Fruit fly (Drosophila melanogaster) whole organism, adult: Measurements from ENCODE around the gene CG31099.
A peak's percentile ranks its signal among the peaks of the same experiment; 100 is the strongest.

Experiments
- CG11617 ChIP-seq: fragments of 200-800 bp; sonication (Bioruptor generic); optimal IDR thresholded peaks from 2 replicates; lab custom pipeline; 2017; ENCODE audit warnings: mild to moderate bottlenecking, missing biosample characterization, missing genetic modification reagents, missing genetic modification characterization
- CG12768 ChIP-seq: fragments of 200-800 bp; sonication (Bioruptor generic); optimal IDR thresholded peaks from 2 replicates; lab custom pipeline; 2017; ENCODE audit warnings: missing biosample characterization, missing genetic modification characterization, mild to moderate bottlenecking, moderate library complexity, missing genetic modification reagents
- CG14711 ChIP-seq: fragments of 200-800 bp; sonication (Bioruptor generic); optimal IDR thresholded peaks from 2 replicates; lab custom pipeline; 2018; ENCODE audit warnings: missing biosample characterization, mild to moderate bottlenecking, missing genetic modification characterization, moderate library complexity
- CG1620 ChIP-seq: fragments of 200-800 bp; sonication (Bioruptor generic); optimal IDR thresholded peaks from 2 replicates; lab custom pipeline; 2016; ENCODE audit warnings: missing biosample characterization, missing genetic modification characterization
- CG33017 ChIP-seq: fragments of 200-800 bp; sonication (Bioruptor generic); optimal IDR thresholded peaks from 2 replicates; lab custom pipeline; 2018; ENCODE audit warnings: missing biosample characterization, mild to moderate bottlenecking, missing genetic modification characterization, moderate library complexity
- CG5204 ChIP-seq: fragments of 200-800 bp; sonication (Bioruptor generic); optimal IDR thresholded peaks from 2 replicates; lab custom pipeline; 2016; ENCODE audit warnings: missing biosample characterization, missing genetic modification characterization
- CG7045 ChIP-seq: fragments of 200-800 bp; sonication (Bioruptor generic); optimal IDR thresholded peaks from 2 replicates; lab custom pipeline; 2017; ENCODE audit warnings: missing biosample characterization, mild to moderate bottlenecking, missing genetic modification characterization
- CG7101 ChIP-seq: fragments of 200-800 bp; sonication (Bioruptor generic); optimal IDR thresholded peaks from 2 replicates; lab custom pipeline; 2018; ENCODE audit warnings: missing biosample characterization, mild to moderate bottlenecking, missing genetic modification characterization, moderate library complexity
- Clk ChIP-seq: fragments of 200-800 bp; sonication (Bioruptor generic); optimal IDR thresholded peaks from 2 replicates; lab custom pipeline; 2017; ENCODE audit warnings: missing biosample characterization, missing genetic modification characterization
- Crg-1 ChIP-seq: fragments of 200-800 bp; sonication (Bioruptor generic); optimal IDR thresholded peaks from 2 replicates; lab custom pipeline; 2016; ENCODE audit warnings: missing biosample characterization, missing genetic modification characterization
- Hr96 ChIP-seq: fragments of 200-800 bp; sonication (Bioruptor generic); optimal IDR thresholded peaks from 2 replicates; lab custom pipeline; 2016; ENCODE audit warnings: missing biosample characterization, missing genetic modification characterization
- Mnt ChIP-seq: fragments of 200-800 bp; sonication (Bioruptor generic); optimal IDR thresholded peaks from 2 replicates; lab custom pipeline; 2016; ENCODE audit warnings: missing biosample characterization, mild to moderate bottlenecking, missing genetic modification characterization
- bab1 ChIP-seq: fragments of 200-800 bp; sonication (Bioruptor generic); optimal IDR thresholded peaks from 3 replicates; lab custom pipeline; 2019; ENCODE audit warnings: missing biosample characterization, mild to moderate bottlenecking, missing genetic modification characterization, moderate library complexity
- cic ChIP-seq: fragments of 200-800 bp; sonication (Bioruptor generic); optimal IDR thresholded peaks from 2 replicates; lab custom pipeline; 2017; ENCODE audit warnings: missing biosample characterization, mild to moderate bottlenecking, missing genetic modification characterization, moderate library complexity
- cnc ChIP-seq, 2 experiments: fragments of >200 bp; optimal IDR thresholded peaks; 2 replicates each; lab custom pipeline; 2017
- kay ChIP-seq: fragments of 200-800 bp; sonication (Bioruptor generic); peaks from one replicate; lab custom pipeline; 2016; ENCODE audit warnings: missing biosample characterization, missing genetic modification characterization, borderline replicate concordance
- ovo ChIP-seq: fragments of 200-800 bp; sonication (Bioruptor generic); optimal IDR thresholded peaks from 2 replicates; lab custom pipeline; 2016; ENCODE audit warnings: missing biosample characterization, missing genetic modification characterization
- pad ChIP-seq: fragments of 200-800 bp; sonication (Bioruptor generic); optimal IDR thresholded peaks from 3 replicates; lab custom pipeline; 2017; ENCODE audit warnings: missing biosample characterization, missing genetic modification characterization, mild to moderate bottlenecking, moderate library complexity, missing genetic modification reagents
- tj ChIP-seq: fragments of 200-800 bp; sonication (Bioruptor generic); optimal IDR thresholded peaks from 3 replicates; lab custom pipeline; 2017; ENCODE audit warnings: missing biosample characterization, mild to moderate bottlenecking, missing genetic modification characterization, moderate library complexity
- toe ChIP-seq: fragments of 200-800 bp; sonication (Bioruptor generic); optimal IDR thresholded peaks from 2 replicates; lab custom pipeline; 2016; ENCODE audit warnings: missing biosample characterization, missing genetic modification characterization

The CG31099 gene

DNA sequence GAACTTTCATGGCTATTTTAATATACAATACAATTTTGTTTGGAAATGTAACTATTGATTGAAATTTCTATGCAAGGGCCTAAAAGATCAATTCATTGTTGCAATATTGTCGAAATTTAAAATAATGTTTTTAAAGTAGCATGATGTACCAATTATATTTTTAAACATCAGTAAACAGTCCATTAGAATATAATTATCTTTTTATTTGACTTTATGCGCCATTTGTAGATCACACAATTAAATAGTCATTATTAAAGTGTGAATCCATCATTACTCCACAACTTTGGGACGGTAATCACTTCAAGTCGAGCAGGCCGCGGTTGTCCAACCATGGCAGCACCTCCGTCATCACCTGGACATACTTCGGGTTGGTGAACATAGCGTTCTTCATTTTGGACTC lies at the start of gene CG31099:
Gene CG31099, minus strand, starts transcription at position 101 of the 400 bp plus-strand sequence.
- no peak for TF ChIP-seq CG33017 (tag; lab: Kevin White, UChicago)
- TF ChIP-seq Crg-1 (GFP tag; lab: Kevin White, UChicago): no peak
- TF ChIP-seq Hr96 (GFP tag; lab: Kevin White, UChicago): no peak
- TF ChIP-seq CG1620 (GFP tag; lab: Kevin White, UChicago): no peak
- TF ChIP-seq toe: no peak
- no peak for TF ChIP-seq Clk
- no peak for TF ChIP-seq bab1

DNA sequence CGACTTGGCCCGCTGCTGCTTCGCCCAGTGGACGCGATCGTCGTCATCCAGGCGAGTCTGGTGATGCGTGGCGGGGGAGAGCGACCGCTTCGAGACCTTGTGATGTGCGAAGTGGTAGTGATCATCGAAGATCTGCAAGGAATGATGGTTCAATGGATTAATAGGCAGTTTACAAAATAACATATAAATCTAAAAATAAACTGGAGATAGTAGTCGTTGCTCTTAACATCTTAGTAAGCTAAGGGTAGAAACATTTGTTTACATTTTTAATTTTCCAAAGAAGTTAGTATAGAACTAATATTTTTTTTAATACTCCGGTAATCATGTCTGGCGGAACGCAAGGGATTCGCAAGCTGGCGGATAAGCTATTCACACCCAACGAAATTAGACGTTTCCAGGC lies 47.2 kb upstream of the CG31099 start, which contains the start of gene ND-49L:
Gene ND-49L, plus strand, starts transcription at position 301 of the 400 bp plus-strand sequence.
- TF ChIP-seq Clk (no peak), CG1620 (GFP tag; lab: Kevin White, UChicago) (no peak), pad (GFP tag; lab: Kevin White, UChicago) (no peak), Mnt (GFP tag; lab: Kevin White, UChicago) (no peak), Hr96 (GFP tag; lab: Kevin White, UChicago) (no peak), CG12768 (GFP tag; lab: Kevin White, UChicago) (no peak), toe (no peak), CG11617 (GFP tag; lab: Kevin White, UChicago) (no peak), CG7101 (tag; lab: Kevin White, UChicago) (no peak), ovo (GFP tag; lab: Kevin White, UChicago) (no peak), CG7045 (GFP tag; lab: Kevin White, UChicago) (no peak), CG5204 (GFP tag; lab: Kevin White, UChicago) (no peak), CG33017 (tag; lab: Kevin White, UChicago) (no peak), cnc (optimal IDR thresholded peaks at IDR 0.05; lab: Kevin White, UChicago) (no peak), Crg-1 (GFP tag; lab: Kevin White, UChicago) (no peak), tj (GFP tag; lab: Kevin White, UChicago) (no peak), kay (GFP tag; lab: Kevin White, UChicago) (no peak), CG14711 (tag; lab: Kevin White, UChicago) (no peak), bab1 (no peak)

DNA sequence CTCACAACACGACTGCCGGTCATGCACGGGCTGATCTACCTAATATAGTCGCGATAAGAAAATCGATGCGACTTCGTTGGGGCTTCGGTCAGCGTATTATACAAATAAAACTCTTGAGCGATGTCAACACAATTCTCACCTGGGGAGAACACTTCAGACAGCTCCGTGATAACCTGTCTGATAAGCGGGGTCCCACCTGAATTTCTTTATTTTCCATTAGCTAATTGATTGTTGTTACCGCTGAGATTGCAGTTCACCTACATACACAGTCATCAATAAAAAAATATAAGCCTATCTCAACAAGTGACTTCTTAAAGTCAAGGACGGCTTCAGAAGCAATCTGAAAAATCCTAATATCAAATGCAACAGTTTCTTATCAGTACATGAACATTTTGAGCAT lies 36.2 kb upstream of the CG31099 start, which contains the start of gene tobi:
Gene tobi, minus strand, starts transcription at position 23 of the 400 bp plus-strand sequence.
- TF ChIP-seq tj (GFP tag; lab: Kevin White, UChicago): peak; percentile 43
- TF ChIP-seq Crg-1 (GFP tag; lab: Kevin White, UChicago): no peak

DNA sequence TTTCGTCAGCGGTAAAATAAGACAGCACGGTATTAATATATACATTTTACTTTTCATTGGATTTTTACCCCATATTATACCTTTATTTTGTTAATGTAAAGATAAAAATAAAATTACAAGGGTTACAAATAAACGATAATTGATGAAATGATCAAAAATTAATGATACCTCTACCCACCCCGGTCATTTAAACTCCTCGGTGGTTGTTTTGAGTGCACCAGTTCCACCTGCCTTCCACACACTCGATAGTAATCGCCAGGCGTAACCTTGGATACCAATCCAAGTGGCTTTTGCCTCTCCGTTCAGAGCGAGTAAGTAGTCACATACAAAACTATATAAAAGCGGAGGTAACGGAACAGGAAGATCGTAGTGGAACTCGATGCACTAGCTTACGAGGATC lies 29.2 kb upstream of the CG31099 start, which contains the start of gene rha:
Gene rha, plus strand, starts transcription at position 301 of the 400 bp plus-strand sequence.
- TF ChIP-seq CG5204 (GFP tag; lab: Kevin White, UChicago) (no peak), CG7101 (tag; lab: Kevin White, UChicago) (no peak), toe (no peak), pad (GFP tag; lab: Kevin White, UChicago) (no peak), Mnt (GFP tag; lab: Kevin White, UChicago) (no peak), CG1620 (GFP tag; lab: Kevin White, UChicago) (no peak), CG33017 (tag; lab: Kevin White, UChicago) (no peak)

DNA sequence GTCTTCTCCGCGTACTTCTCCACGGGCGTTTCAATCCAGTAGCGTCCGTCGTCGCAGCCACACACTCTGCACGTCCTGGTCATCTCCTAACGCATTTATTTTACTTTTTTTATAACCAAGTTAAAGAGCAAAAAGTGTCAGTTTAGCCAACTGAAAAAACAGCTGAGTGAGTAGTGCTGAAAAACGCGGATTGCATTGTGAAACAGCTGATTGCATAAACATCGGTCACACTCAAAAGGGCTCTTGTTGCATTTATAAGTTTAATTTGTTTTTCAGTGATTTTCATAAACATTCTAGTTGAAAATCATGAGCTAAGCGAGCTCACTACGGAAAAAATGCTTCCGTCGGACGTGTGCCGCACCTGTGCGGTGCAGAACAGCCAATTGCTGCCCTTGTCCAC lies 24.3 kb upstream of the CG31099 start, which contains the start of the genes CG10669 and CG11902:
Gene CG10669, minus strand, starts transcription at position 179 of the 400 bp plus-strand sequence.
Gene CG11902, plus strand, starts transcription at position 193 of the 400 bp plus-strand sequence.
- TF ChIP-seq bab1 (peak; percentile 67), Mnt (GFP tag; lab: Kevin White, UChicago) (peak; percentile 12), pad (GFP tag; lab: Kevin White, UChicago) (no peak)

DNA sequence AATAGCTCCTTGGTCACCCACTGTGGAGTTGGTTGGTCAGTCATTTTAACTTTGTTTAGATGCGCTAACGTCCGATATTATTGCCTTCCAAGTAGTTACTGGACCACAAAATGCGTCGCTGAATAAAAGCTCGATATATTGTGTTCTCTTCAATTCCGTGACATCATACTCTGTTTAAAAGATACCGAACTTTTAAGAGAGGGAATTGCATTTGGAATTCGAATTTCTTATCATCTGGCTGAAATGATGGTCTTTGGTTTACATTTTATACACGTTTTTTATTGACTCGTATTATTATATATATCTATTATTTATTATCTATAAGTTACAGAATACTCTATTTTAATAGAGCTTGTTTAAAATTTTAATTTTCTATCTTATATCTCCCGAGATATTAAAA lies 20.4 kb upstream of the CG31099 start, which contains the start of gene CHKov2:
Gene CHKov2, minus strand, starts transcription at position 101 of the 400 bp plus-strand sequence.
- TF ChIP-seq CG33017 (tag; lab: Kevin White, UChicago) (no peak), CG11617 (GFP tag; lab: Kevin White, UChicago) (no peak), cic (GFP tag; lab: Kevin White, UChicago) (peak; percentile 5), CG7045 (GFP tag; lab: Kevin White, UChicago) (no peak), CG14711 (tag; lab: Kevin White, UChicago) (no peak)

DNA sequence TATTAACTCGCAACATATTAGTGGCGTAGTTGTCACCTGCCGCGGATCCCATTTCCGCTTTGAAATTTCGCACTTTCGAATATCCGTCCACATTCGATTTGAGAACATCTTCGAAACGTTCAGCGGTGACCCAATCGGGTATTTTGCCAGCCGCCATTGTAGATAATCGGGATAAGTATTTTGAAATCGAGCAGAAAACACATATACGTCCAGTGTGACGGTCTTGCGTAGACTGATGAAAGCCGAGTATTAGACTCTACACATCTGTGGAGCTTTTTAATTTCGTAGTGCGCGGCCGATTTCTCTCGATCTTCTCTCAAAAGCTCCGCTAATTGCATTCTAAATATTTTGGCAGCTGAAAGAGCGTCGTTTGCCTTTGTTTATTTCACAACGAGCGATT lies 18.3 kb upstream of the CG31099 start, which contains the start of gene CHKov1:
Gene CHKov1, minus strand, starts transcription at position 238 of the 400 bp plus-strand sequence.
- peak; percentile 43 for TF ChIP-seq CG33017 (tag; lab: Kevin White, UChicago)
- peak; percentile 1 for TF ChIP-seq cic (GFP tag; lab: Kevin White, UChicago)
- peak; percentile 13 for TF ChIP-seq CG11617 (GFP tag; lab: Kevin White, UChicago)
- peak; percentile 21 for TF ChIP-seq CG12768 (GFP tag; lab: Kevin White, UChicago)
- TF ChIP-seq cnc (optimal IDR thresholded peaks at IDR 0.05; lab: Kevin White, UChicago): no peak
